Worm (Caenorhabditis elegans) whole organism, early embryonic: Measurements from ENCODE around the gene doxa-1.

Source experiments
- B0310.2 ChIP-seq: sonication (generic microtip); optimal IDR thresholded peaks from 2 replicates; lab custom pipeline; 2016; ENCODE audit warnings: mild to moderate bottlenecking, missing genetic modification characterization, missing compliant biosample characterization
- F13C5.2 ChIP-seq: sonication (generic microtip); optimal IDR thresholded peaks from 2 replicates; lab custom pipeline; 2017; ENCODE audit warnings: mild to moderate bottlenecking, missing genetic modification characterization, inconsistent platforms, missing compliant biosample characterization
- ama-1 ChIP-seq: fragments of 150-350 bp; optimal IDR thresholded peaks from 2 replicates; lab custom pipeline; 2014
- ceh-13 ChIP-seq: fragments of 200-800 bp; sonication (Bioruptor generic); optimal IDR thresholded peaks from 2 replicates; lab custom pipeline; 2018; ENCODE audit warnings: mild to moderate bottlenecking, missing genetic modification characterization, missing compliant biosample characterization
- ets-7 ChIP-seq: sonication (generic microtip); optimal IDR thresholded peaks from 2 replicates; lab custom pipeline; 2016; ENCODE audit warnings: missing genotype, missing genetic modification characterization, missing compliant biosample characterization
- flt-1 ChIP-seq: fragments of 200-800 bp; sonication (Bioruptor generic); IDR thresholded peaks from 2 replicates; pipeline ENCODE4 v1.3.6; 2022; ENCODE audit warnings: missing genetic modification characterization, missing compliant biosample characterization
- hmg-4 ChIP-seq: fragments of 200-800 bp; sonication (Bioruptor generic); optimal IDR thresholded peaks from 2 replicates; lab custom pipeline; 2018; ENCODE audit warnings: mild to moderate bottlenecking, missing genetic modification characterization, missing compliant biosample characterization
- hnd-1 ChIP-seq: sonication (generic microtip); optimal IDR thresholded peaks from 2 replicates; lab custom pipeline; 2016; ENCODE audit warnings: missing genetic modification characterization, missing compliant biosample characterization
- pes-1 ChIP-seq: fragments of 200-800 bp; sonication (Bioruptor generic); IDR thresholded peaks from 2 replicates; pipeline ENCODE4 v1.3.6; 2022; ENCODE audit warnings: missing genetic modification reagents, missing genetic modification characterization, missing compliant biosample characterization
- tbx-11 ChIP-seq: fragments of 200-800 bp; sonication (Bioruptor generic); IDR thresholded peaks from 2 replicates; pipeline ENCODE4 v1.3.6; 2022; ENCODE audit warnings: missing genetic modification characterization, missing compliant biosample characterization

DNA sequence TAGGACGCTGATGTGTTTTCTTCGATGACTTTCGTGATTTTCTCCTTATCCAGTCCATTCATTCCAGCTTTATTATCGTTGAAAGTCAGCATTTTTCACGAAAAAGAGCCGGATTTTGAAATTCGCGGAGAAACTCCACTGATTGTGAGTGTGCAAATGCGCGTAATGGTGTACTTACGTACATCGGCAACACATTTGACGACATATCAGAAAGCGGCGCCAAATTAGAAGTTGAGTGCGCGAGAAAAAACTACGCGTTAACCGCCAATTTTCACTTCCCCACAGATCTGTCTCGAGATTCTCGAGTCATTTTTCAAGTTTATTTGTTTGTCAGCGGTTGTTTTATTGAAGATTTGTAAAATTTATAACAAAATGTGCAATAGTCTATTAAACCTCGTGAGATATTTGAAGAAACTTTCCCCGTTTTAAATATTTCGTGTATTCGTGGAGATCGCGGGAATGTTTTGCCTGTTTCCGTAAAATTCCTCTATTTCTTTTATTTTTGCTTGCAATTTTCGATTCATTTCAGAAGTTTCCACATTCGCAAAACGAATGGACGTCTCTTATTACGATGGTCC is 47.6 kb downstream of the doxa-1 start, which contains the start of the genes polk-1 and gpr-1:
- TF ChIP-seq tbx-11 (GFP tag; lab: Robert Waterston, UW): no peak
- no peak for TF ChIP-seq hmg-4 (GFP tag; lab: Kevin White, UChicago)
- no peak for TF ChIP-seq ama-1 (lab: Kevin White, UChicago)
- TF ChIP-seq hnd-1 (tag; lab: Kevin White, UChicago): no peak
- TF ChIP-seq ceh-13 (GFP tag; lab: Kevin White, UChicago): no peak
- no peak for TF ChIP-seq B0310.2 (tag; lab: Kevin White, UChicago)
- no peak for TF ChIP-seq F13C5.2 (tag; lab: Kevin White, UChicago)
- TF ChIP-seq ets-7 (tag; lab: Kevin White, UChicago): no peak
- no peak for TF ChIP-seq flt-1 (GFP tag; lab: Robert Waterston, UW)
- no peak for TF ChIP-seq pes-1
